Worm (Caenorhabditis elegans) whole organism, early embryonic: ENCODE results near the gene fbxc-58.

Experiments
- F13C5.2 ChIP-seq: sonication (generic microtip); optimal IDR thresholded peaks from 2 replicates; lab custom pipeline; 2017; ENCODE audit warnings: mild to moderate bottlenecking, missing genetic modification characterization, inconsistent platforms, missing compliant biosample characterization
- ama-1 ChIP-seq: fragments of 150-350 bp; optimal IDR thresholded peaks from 2 replicates; lab custom pipeline; 2014
- ceh-36 ChIP-seq: sonication (generic microtip); optimal IDR thresholded peaks from 2 replicates; lab custom pipeline; 2016; ENCODE audit warnings: missing genetic modification characterization, inconsistent platforms, missing compliant biosample characterization
- sea-1 ChIP-seq: fragments of 200-800 bp; sonication (Bioruptor generic); conservative IDR thresholded peaks from 2 replicates; pipeline ENCODE4 v1.3.6; 2022; ENCODE audit warnings: missing genetic modification characterization, missing compliant biosample characterization

- TF ChIP-seq ceh-36 (no peak), F13C5.2 (no peak), ama-1 (lab: Kevin White, UChicago) (no peak), sea-1 (GFP tag; lab: Robert Waterston, UW) (no peak)
Measured at ce11 chrIV:9330755-9331154, 40.6 kb upstream of the fbxc-58 start, which contains the start of gene nspg-7.1.
